Worm (Caenorhabditis elegans) whole organism, L2 larva: ENCODE measurements around the gene wdr-60.
"Not testable (repeated sequence)": the region's sequence is repeated elsewhere in the genome, so short reads cannot be mapped to it uniquely, and the experiment has no call there.

Experiments
- ama-1 ChIP-seq: fragments of 150-350 bp; optimal IDR thresholded peaks from 2 replicates; lab custom pipeline; 2018; ENCODE audit warnings: inconsistent platforms
- blmp-1 ChIP-seq: sonication (generic microtip); optimal IDR thresholded peaks from 2 replicates; lab custom pipeline; 2017; ENCODE audit warnings: missing genetic modification characterization, mild to moderate bottlenecking, missing compliant biosample characterization, antibody characterized with exemption, moderate library complexity; ENCODE audit not compliant: insufficient read depth
- nhr-21 ChIP-seq: fragments of 150-350 bp; optimal IDR thresholded peaks from 2 replicates; lab custom pipeline; 2014; ENCODE audit warnings: missing biosample characterization, missing genetic modification characterization
- nhr-25 ChIP-seq: fragments of 150-350 bp; sonication (generic microtip); optimal IDR thresholded peaks from 3 replicates; lab custom pipeline; 2014; ENCODE audit warnings: missing biosample characterization, missing genetic modification characterization
- nhr-77 ChIP-seq: fragments of 150-350 bp; optimal IDR thresholded peaks from 2 replicates; lab custom pipeline; 2014; ENCODE audit warnings: missing biosample characterization, missing genetic modification characterization
- unc-39 ChIP-seq: fragments of 150-350 bp; optimal IDR thresholded peaks from 2 replicates; lab custom pipeline; 2014; ENCODE audit warnings: missing biosample characterization, missing genetic modification characterization

ce11 chrIII:4980367-4980766 is 6.6 kb upstream of the wdr-60 start, which contains the start of gene C27F2.6:
- TF ChIP-seq nhr-25 (tag; lab: Kevin White, UChicago); nhr-21; unc-39; blmp-1 (tag; lab: Kevin White, UChicago); ama-1; nhr-77 (tag; lab: Kevin White, UChicago): not testable (repeated sequence)
